Fruit fly (Drosophila melanogaster): ENCODE data around the gene CG18789.
A peak's percentile ranks its signal among the peaks of the same experiment; 100 is the strongest.

DNA sequence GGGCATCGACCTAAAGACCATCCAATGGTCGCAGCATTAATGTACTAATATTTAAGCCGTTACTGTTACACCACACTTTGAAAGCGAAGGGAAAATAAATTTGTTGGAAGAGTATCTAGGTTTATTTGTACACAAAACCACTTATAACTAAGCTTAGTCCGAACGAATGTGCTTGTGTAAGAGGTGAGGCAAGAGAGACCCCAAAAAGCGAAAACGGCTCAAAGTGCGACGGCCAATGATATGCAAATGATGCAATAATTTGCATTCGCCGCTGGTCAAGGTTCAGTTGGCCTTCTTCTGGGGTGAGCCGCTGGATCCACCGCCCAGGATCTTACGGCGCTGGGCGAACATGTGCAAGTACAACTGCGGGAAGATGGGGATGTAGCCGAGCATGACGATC is 5.9 kb upstream of the CG18789 start:
- TF ChIP-seq lz (GFP tag; optimal IDR thresholded peaks at IDR 0.05) (no peak), topi (GFP tag; optimal IDR thresholded peaks at IDR 0.05) (no peak), eg (GFP tag; IDR thresholded peaks at IDR 0.05) (no peak), Sox102F (GFP tag; optimal IDR thresholded peaks at IDR 0.05) (no peak), CG4318 (GFP tag; optimal IDR thresholded peaks at IDR 0.05) (no peak), svp (GFP tag) (peak; percentile 55), Met (GFP tag; optimal IDR thresholded peaks at IDR 0.05) (no peak), CG8319 (GFP tag; optimal IDR thresholded peaks at IDR 0.05) (no peak), CG32006 (GFP tag; optimal IDR thresholded peaks at IDR 0.05) (no peak), OdsH (GFP tag; optimal IDR thresholded peaks at IDR 0.05) (no peak)

Measured in whole organism, prepupa.